Worm (Caenorhabditis elegans): ENCODE results near the gene fbxa-48.

DNA sequence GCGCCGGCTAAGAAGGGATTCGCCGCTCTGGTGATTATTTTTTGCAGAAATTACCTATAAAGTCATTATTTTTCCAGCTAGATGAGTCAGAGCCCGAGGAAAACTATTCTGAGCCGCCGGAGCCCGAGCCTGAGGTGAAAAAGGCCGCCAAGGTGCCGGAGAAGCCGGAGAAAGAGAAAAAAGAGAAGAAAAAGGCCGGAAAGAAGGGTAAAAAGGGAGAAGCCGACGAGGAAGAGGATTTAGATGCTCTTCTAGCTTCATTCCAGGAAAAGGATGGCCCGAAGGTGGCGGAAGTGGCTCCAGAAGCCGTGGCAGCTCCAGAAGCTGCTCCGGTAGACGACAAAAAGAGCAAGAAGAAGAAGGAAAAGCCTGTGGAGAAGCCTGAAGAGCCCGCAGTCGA, 42.7 kb upstream of the fbxa-48 start:
- TF ChIP-seq nhr-237 (tag; optimal IDR thresholded peaks at IDR 0.05): no peak
- TF ChIP-seq mls-2 (tag; optimal IDR thresholded peaks at IDR 0.05): no peak
- no peak for TF ChIP-seq ztf-11 (tag; optimal IDR thresholded peaks at IDR 0.05)
- no peak for TF ChIP-seq unc-39 (tag; optimal IDR thresholded peaks at IDR 0.05)
- TF ChIP-seq ces-1 (GFP tag; optimal IDR thresholded peaks at IDR 0.05): no peak
- TF ChIP-seq snpc-4 (tag; optimal IDR thresholded peaks at IDR 0.05): no peak
- no peak for TF ChIP-seq unc-62 (GFP tag; optimal IDR thresholded peaks at IDR 0.05)
- no peak for TF ChIP-seq tbx-8 (GFP tag; optimal IDR thresholded peaks at IDR 0.05)
- no peak for TF ChIP-seq ham-2 (GFP tag; optimal IDR thresholded peaks at IDR 0.05)
- TF ChIP-seq ceh-83 (GFP tag; optimal IDR thresholded peaks at IDR 0.05): no peak

Measured in whole organism, mixed stage, embryonic.